Fruit fly (Drosophila melanogaster): ENCODE data around the gene zld.

DNA sequence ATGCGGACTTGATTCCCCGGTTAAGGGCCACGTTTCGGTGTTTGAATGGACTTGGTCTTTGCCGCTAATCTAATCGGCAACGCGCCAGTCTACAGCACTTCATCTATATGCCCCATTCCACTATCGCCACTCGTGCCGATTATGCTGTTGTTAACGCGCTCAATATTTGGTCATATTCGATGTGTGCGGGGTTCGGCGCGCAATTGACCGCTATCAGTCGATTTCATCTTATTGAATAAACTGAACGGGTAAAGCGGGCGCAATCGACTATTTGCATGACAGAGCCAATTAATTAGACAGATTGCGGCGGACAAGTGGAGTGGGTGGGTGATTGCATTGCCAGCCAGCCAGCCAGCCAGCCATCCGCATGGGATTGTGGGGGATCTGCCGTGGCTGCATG lies 31.0 kb downstream of the zld start:
- TF ChIP-seq psq (optimal IDR thresholded peaks at IDR 0.05) = no peak
- no peak for TF ChIP-seq Dll (optimal IDR thresholded peaks at IDR 0.05)
- no peak for TF ChIP-seq CG8478 (optimal IDR thresholded peaks at IDR 0.05)
- TF ChIP-seq usp (GFP tag; optimal IDR thresholded peaks at IDR 0.05) = no peak
- TF ChIP-seq EcR (GFP tag; optimal IDR thresholded peaks at IDR 0.05) = no peak
- TF ChIP-seq pan (optimal IDR thresholded peaks at IDR 0.05) = no peak
